Worm (Caenorhabditis elegans): ENCODE data around the gene slcr-46.3.

- no peak for TF ChIP-seq mls-2 (tag; optimal IDR thresholded peaks at IDR 0.05)
- TF ChIP-seq nhr-76 (tag; optimal IDR thresholded peaks at IDR 0.05): no peak
Observed at ce11 chrV:9703549-9703948, 20.4 kb downstream of the slcr-46.3 start.
